Worm (Caenorhabditis elegans): ENCODE measurements around the gene T14E8.2.

T14E8.2 gene

DNA sequence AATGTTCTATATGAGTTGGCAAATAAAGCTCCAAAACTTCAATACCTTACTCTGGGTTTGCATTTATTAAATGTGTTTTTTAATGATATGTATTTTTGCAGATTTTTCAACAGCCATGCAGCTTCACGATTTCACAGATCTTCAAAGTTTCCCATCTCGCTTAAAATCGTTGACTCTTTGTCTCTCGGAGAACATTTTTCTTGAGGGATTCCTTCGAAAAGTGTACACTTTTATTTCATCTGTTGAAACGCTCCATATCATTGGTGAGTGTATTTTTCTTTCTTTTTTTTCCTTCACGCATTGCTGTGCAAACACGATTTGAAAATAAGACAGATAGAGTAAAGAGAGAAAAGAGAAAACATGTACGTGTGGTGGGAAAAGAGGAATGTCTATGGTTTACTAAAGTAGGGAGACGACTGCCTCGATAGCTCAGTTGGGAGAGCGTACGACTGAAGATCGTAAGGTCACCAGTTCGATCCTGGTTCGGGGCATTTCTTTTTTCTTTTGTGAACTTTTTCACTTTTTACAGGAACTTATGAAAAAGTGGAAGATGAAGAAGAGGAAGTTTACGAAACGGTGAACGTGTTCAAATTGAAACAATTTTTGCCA lies 50.5 kb downstream of the T14E8.2 start (continued):
- TF ChIP-seq snpc-1.3 (tag; optimal IDR thresholded peaks at IDR 0.05; ENCODE audit: insufficient read depth), result peak; percentile 93
- peak; percentile 85 for TF ChIP-seq hmg-1.2 (GFP tag; IDR thresholded peaks at IDR 0.05)
- peak; percentile 69 for TF ChIP-seq ztf-18 (tag; optimal IDR thresholded peaks at IDR 0.05)
- peak; percentile 58 for TF ChIP-seq repo-1 (tag; optimal IDR thresholded peaks at IDR 0.05)
- TF ChIP-seq pbrm-1 (GFP tag; IDR thresholded peaks at IDR 0.05), result peak; percentile 88
- peak; percentile 65; the same call in 1 of the 2 replicates for TF ChIP-seq ceh-100 (GFP tag; IDR thresholded peaks at IDR 0.05)
- TF ChIP-seq rec-8 (tag; optimal IDR thresholded peaks at IDR 0.05), result peak; percentile 78 to 91
- TF ChIP-seq sptf-2 (GFP tag; optimal IDR thresholded peaks at IDR 0.05), result no peak
- TF ChIP-seq attf-5 (GFP tag; optimal IDR thresholded peaks at IDR 0.05), result peak; percentile 51
- no peak for TF ChIP-seq ztf-22 (GFP tag; optimal IDR thresholded peaks at IDR 0.05)
- 0 out of 2 replicates have a peak, but pooled peaks have one; percentile 26 for TF ChIP-seq F37B4.10 (GFP tag; IDR thresholded peaks at IDR 0.05)
- TF ChIP-seq athp-1 (tag; optimal IDR thresholded peaks at IDR 0.05), result peak; percentile 78
- TF ChIP-seq chd-7 (tag; optimal IDR thresholded peaks at IDR 0.05), result peak; percentile 84
- no peak for TF ChIP-seq lsl-1 (GFP tag; optimal IDR thresholded peaks at IDR 0.05)
- no peak for TF ChIP-seq ccch-3 (GFP tag; optimal IDR thresholded peaks at IDR 0.05)
- TF ChIP-seq egrh-3 (GFP tag; IDR thresholded peaks at IDR 0.05), result peak; percentile 34; the same call in 1 of the 2 replicates
- TF ChIP-seq F22D6.2 (tag; optimal IDR thresholded peaks at IDR 0.05), result peak; percentile 16
- peak; percentile 96 for TF ChIP-seq B0261.1 (tag; optimal IDR thresholded peaks at IDR 0.05)
- peak; percentile 93 for TF ChIP-seq egl-44 (GFP tag; IDR thresholded peaks at IDR 0.05)
- TF ChIP-seq nfya-2 (GFP tag; IDR thresholded peaks at IDR 0.05), result no peak
- TF ChIP-seq nfyb-1 (GFP tag; IDR thresholded peaks at IDR 0.05), result peak; percentile 87
- peak; percentile 65 for TF ChIP-seq mes-4 (tag; optimal IDR thresholded peaks at IDR 0.05)
- 0 out of 2 replicates have a peak, but pooled peaks have one; percentile 66 for TF ChIP-seq F39B2.1 (GFP tag; IDR thresholded peaks at IDR 0.05)
- TF ChIP-seq F55B11.4 (tag; optimal IDR thresholded peaks at IDR 0.05; ENCODE audit: borderline replicate concordance, insufficient read depth), result no peak
- TF ChIP-seq zfh-2 (GFP tag; conservative IDR thresholded peaks at IDR 0.05), result no peak
- peak; percentile 77 for TF ChIP-seq snpc-4 (GFP tag; optimal IDR thresholded peaks at IDR 0.05)
- TF ChIP-seq snpc-4 (tag; optimal IDR thresholded peaks at IDR 0.05), result peak in 1 of 4 experiments; percentile 54
- TF ChIP-seq hlh-12 (tag; optimal IDR thresholded peaks at IDR 0.05), result peak; percentile 85
- 0 out of 2 replicates have a peak, but pooled peaks have one; percentile 13 for TF ChIP-seq sea-2 (GFP tag; IDR thresholded peaks at IDR 0.05)
- TF ChIP-seq lin-40 (tag; optimal IDR thresholded peaks at IDR 0.05), result peak; percentile 82

Data from whole organism, young adult.